Fruit fly (Drosophila melanogaster) whole organism, adult: ENCODE measurements around the gene Snx17.

ENCODE experiments used
- CG11617 ChIP-seq: fragments of 200-800 bp; sonication (Bioruptor generic); optimal IDR thresholded peaks from 2 replicates; lab custom pipeline; 2017; ENCODE audit warnings: mild to moderate bottlenecking, missing biosample characterization, missing genetic modification reagents, missing genetic modification characterization
- CG12768 ChIP-seq: fragments of 200-800 bp; sonication (Bioruptor generic); optimal IDR thresholded peaks from 2 replicates; lab custom pipeline; 2017; ENCODE audit warnings: missing biosample characterization, missing genetic modification characterization, mild to moderate bottlenecking, moderate library complexity, missing genetic modification reagents
- CG5204 ChIP-seq: fragments of 200-800 bp; sonication (Bioruptor generic); optimal IDR thresholded peaks from 2 replicates; lab custom pipeline; 2016; ENCODE audit warnings: missing biosample characterization, missing genetic modification characterization
- CG7045 ChIP-seq: fragments of 200-800 bp; sonication (Bioruptor generic); optimal IDR thresholded peaks from 2 replicates; lab custom pipeline; 2017; ENCODE audit warnings: missing biosample characterization, mild to moderate bottlenecking, missing genetic modification characterization
- CG7101 ChIP-seq: fragments of 200-800 bp; sonication (Bioruptor generic); optimal IDR thresholded peaks from 2 replicates; lab custom pipeline; 2018; ENCODE audit warnings: missing biosample characterization, mild to moderate bottlenecking, missing genetic modification characterization, moderate library complexity
- Clk ChIP-seq: fragments of 200-800 bp; sonication (Bioruptor generic); optimal IDR thresholded peaks from 2 replicates; lab custom pipeline; 2017; ENCODE audit warnings: missing biosample characterization, missing genetic modification characterization
- Crg-1 ChIP-seq: fragments of 200-800 bp; sonication (Bioruptor generic); optimal IDR thresholded peaks from 2 replicates; lab custom pipeline; 2016; ENCODE audit warnings: missing biosample characterization, missing genetic modification characterization
- Hr96 ChIP-seq: fragments of 200-800 bp; sonication (Bioruptor generic); optimal IDR thresholded peaks from 2 replicates; lab custom pipeline; 2016; ENCODE audit warnings: missing biosample characterization, missing genetic modification characterization
- Mnt ChIP-seq: fragments of 200-800 bp; sonication (Bioruptor generic); optimal IDR thresholded peaks from 2 replicates; lab custom pipeline; 2016; ENCODE audit warnings: missing biosample characterization, mild to moderate bottlenecking, missing genetic modification characterization
- cnc ChIP-seq, 2 experiments: fragments of >200 bp; optimal IDR thresholded peaks; 2 replicates each; lab custom pipeline; 2017
- kay ChIP-seq: fragments of 200-800 bp; sonication (Bioruptor generic); peaks from one replicate; lab custom pipeline; 2016; ENCODE audit warnings: missing biosample characterization, missing genetic modification characterization, borderline replicate concordance
- ovo ChIP-seq: fragments of 200-800 bp; sonication (Bioruptor generic); optimal IDR thresholded peaks from 2 replicates; lab custom pipeline; 2016; ENCODE audit warnings: missing biosample characterization, missing genetic modification characterization
- pad ChIP-seq: fragments of 200-800 bp; sonication (Bioruptor generic); optimal IDR thresholded peaks from 3 replicates; lab custom pipeline; 2017; ENCODE audit warnings: missing biosample characterization, missing genetic modification characterization, mild to moderate bottlenecking, moderate library complexity, missing genetic modification reagents
- toe ChIP-seq: fragments of 200-800 bp; sonication (Bioruptor generic); optimal IDR thresholded peaks from 2 replicates; lab custom pipeline; 2016; ENCODE audit warnings: missing biosample characterization, missing genetic modification characterization

DNA sequence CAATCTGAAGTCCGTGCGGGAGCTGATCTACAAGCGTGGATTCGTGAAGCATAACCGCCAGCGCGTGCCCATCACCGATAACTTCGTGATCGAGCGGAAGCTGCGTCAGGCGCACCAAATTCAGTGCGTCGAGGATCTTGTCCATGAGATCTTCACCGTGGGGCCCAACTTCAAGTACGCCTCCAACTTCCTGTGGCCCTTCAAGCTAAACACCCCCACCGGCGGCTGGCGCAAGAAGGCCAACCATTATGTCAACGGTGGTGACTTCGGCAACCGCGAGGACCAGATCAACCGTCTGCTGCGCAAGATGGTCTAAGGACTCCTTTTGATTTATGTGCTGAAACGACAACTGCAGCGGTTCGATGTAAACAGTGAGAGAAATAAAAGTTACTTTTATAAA is 5.0 kb downstream of the Snx17 start:
- no peak for TF ChIP-seq Hr96 (GFP tag; lab: Kevin White, UChicago)
- TF ChIP-seq kay = no peak
- TF ChIP-seq Clk (GFP tag; lab: Kevin White, UChicago) = no peak
- TF ChIP-seq toe (GFP tag; lab: Kevin White, UChicago) = no peak
- no peak for TF ChIP-seq pad (GFP tag; lab: Kevin White, UChicago)
- no peak for TF ChIP-seq Mnt (GFP tag; lab: Kevin White, UChicago)
- TF ChIP-seq ovo = no peak
- TF ChIP-seq CG11617 (GFP tag; lab: Kevin White, UChicago) = no peak
- no peak for TF ChIP-seq CG12768 (GFP tag; lab: Kevin White, UChicago)
- TF ChIP-seq CG7101 = no peak
- no peak for TF ChIP-seq CG7045
- no peak for TF ChIP-seq CG5204
- no peak for TF ChIP-seq Crg-1 (GFP tag; lab: Kevin White, UChicago)
- TF ChIP-seq cnc (optimal IDR thresholded peaks at IDR 0.05; lab: Kevin White, UChicago) = no peak
